Worm (Caenorhabditis elegans): ENCODE data around the gene srb-5.

srb-5 gene

ce11 chrII:5163283-5163682 is at the start of gene srb-5:
TSS of gene srb-5 (minus strand) at chrII:5163383.
- no peak for TF ChIP-seq unc-62 (GFP tag; optimal IDR thresholded peaks at IDR 0.05)

ce11 chrII:5212675-5213074 is 49.5 kb upstream of the srb-5 start, which contains the start of gene C34F11.1:
TSS of gene C34F11.1 (plus strand) at chrII:5212975.
- no peak for TF ChIP-seq unc-62 (GFP tag; optimal IDR thresholded peaks at IDR 0.05)

- no peak for TF ChIP-seq unc-62 (GFP tag; optimal IDR thresholded peaks at IDR 0.05)
These were observed 48.8 kb upstream of the srb-5 start, which contains the start of gene C34F11.2 for ce11 chrII:5211970-5212369. TSS of gene C34F11.2 (plus strand) at chrII:5212270.

DNA sequence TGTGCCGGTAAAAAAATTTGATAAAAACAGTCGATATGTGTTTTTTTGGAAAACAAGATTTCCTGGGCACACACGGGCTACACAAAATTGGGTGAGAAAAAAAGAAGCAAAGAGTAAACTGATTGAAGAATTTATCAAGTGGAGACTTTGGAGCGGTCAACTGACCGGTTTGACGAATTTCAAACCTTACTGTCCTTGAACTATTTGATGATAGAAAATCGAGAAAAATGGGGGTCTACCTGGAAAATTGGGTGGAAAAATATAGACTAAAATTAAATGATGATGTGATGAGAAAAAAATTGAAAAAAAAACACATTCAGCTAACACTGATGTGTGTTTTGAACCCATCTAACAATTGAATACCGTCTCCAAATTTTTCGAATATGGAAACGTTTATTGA is 47.6 kb upstream of the srb-5 start, which contains the start of gene C34F11.8:
Gene C34F11.8 (minus strand): TSS at position 135 of the 400 bp plus-strand sequence.
- no peak for TF ChIP-seq unc-62 (GFP tag; optimal IDR thresholded peaks at IDR 0.05)

ce11 chrII:5209122-5209521 is 45.9 kb upstream of the srb-5 start:
- no peak for TF ChIP-seq unc-62 (GFP tag; optimal IDR thresholded peaks at IDR 0.05)

- TF ChIP-seq unc-62 (GFP tag; optimal IDR thresholded peaks at IDR 0.05): no peak
These were observed 42.1 kb upstream of the srb-5 start for ce11 chrII:5205286-5205685.

ce11 chrII:5202930-5203329 is 39.7 kb upstream of the srb-5 start, which contains the start of gene ampd-1:
TSS of gene ampd-1 (plus strand) at chrII:5203322.
- no peak for TF ChIP-seq unc-62 (GFP tag; optimal IDR thresholded peaks at IDR 0.05)

- TF ChIP-seq unc-62 (GFP tag; optimal IDR thresholded peaks at IDR 0.05): no peak
These were observed 38.9 kb upstream of the srb-5 start for ce11 chrII:5201922-5202562.

ce11 chrII:5200987-5201582 is 37.9 kb upstream of the srb-5 start:
- no peak for TF ChIP-seq unc-62 (GFP tag; optimal IDR thresholded peaks at IDR 0.05)

ce11 chrII:5199497-5199896 is 36.3 kb upstream of the srb-5 start, which contains the start of gene msp-50:
TSS of gene msp-50 (plus strand) at chrII:5199797.
- TF ChIP-seq unc-62 (GFP tag; optimal IDR thresholded peaks at IDR 0.05): no peak

DNA sequence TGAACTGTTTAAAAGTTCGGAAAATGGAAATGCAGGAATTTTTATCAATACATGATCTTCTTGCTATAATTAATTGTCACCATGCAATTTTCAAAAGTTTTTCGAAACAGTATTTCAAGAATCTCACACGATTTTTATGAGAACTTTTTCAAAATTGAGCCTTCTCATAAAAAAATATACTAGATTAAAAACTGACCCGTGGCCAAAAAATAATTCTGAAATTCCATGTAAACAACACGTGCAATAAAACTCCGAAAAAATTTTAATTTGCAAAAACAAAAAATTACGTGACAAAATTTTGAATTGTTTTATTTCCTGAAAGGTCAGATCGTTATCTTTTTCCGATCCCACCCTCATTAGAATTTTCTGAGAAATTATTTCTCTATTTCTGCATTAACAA is 32.3 kb upstream of the srb-5 start, which contains the start of gene C34F11.5:
Gene C34F11.5 (plus strand): TSS at position 301 of the 400 bp plus-strand sequence.
- TF ChIP-seq unc-62 (GFP tag; optimal IDR thresholded peaks at IDR 0.05): no peak

DNA sequence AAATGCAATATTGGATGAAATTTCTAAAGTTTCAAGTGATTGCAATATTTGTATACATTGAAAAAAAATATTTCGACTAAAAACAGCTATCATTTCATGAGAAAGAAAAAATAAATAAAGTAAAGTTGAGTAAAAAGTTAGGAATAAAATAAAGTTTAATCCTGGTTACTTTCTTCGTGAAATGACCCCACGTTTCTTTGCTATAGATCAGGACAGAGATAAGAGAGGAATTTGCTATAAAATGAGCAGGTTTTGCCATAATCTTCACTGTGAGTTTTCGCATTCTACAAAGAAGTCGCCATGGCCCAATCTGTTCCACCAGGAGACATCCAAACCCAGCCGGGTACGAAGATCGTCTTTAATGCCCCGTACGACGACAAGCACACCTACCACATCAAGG is 30.9 kb upstream of the srb-5 start, which contains the start of gene msp-49:
Gene msp-49 (plus strand): TSS at position 301 of the 400 bp plus-strand sequence.
- no peak for TF ChIP-seq unc-62 (GFP tag; optimal IDR thresholded peaks at IDR 0.05)

ce11 chrII:5191766-5192165 is 28.6 kb upstream of the srb-5 start:
- TF ChIP-seq unc-62 (GFP tag; optimal IDR thresholded peaks at IDR 0.05): no peak

DNA sequence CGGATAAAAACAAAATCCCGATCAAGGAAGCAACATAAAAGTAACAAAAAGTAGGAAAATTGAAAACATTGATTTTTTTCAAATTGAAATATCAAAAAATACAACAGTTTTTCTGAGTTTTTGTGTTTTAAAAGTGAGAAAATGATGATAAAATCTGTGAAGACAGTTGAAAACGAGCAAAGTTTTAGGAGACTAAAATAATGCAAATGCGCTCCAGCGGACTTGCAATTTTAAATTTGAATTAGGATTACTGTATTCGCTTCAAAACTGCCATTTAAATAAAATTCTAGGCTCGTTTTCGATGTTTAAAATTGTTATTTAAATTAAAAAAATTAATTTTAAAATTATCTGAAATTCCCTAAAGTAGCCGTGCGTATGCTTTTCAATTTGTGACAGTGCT is 24.8 kb upstream of the srb-5 start:
- TF ChIP-seq unc-62 (GFP tag; optimal IDR thresholded peaks at IDR 0.05): no peak

ce11 chrII:5187469-5187868 is 24.3 kb upstream of the srb-5 start, which contains the start of gene crh-2:
TSS of gene crh-2 (minus strand) at chrII:5187569.
- no peak for TF ChIP-seq unc-62 (GFP tag; optimal IDR thresholded peaks at IDR 0.05)

DNA sequence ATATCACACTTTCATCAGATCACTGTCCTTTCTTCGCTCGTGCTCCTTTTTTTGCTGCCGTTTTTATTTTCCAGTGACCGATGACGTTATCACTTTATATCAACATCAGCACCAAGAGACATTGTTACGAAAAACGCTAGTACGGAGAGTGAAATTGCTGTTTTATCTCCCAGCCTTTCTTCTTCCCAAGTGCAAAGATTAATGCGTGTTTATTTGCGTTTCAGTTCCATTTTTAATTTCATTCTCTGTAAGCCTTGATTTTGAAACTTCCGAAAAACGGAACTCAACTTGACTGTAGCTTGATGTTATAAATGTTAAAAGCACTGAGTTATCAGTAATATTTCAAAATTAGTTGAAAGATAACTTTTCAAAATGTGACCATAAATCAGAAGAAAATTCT is 23.7 kb upstream of the srb-5 start:
- no peak for TF ChIP-seq unc-62 (GFP tag; optimal IDR thresholded peaks at IDR 0.05)

DNA sequence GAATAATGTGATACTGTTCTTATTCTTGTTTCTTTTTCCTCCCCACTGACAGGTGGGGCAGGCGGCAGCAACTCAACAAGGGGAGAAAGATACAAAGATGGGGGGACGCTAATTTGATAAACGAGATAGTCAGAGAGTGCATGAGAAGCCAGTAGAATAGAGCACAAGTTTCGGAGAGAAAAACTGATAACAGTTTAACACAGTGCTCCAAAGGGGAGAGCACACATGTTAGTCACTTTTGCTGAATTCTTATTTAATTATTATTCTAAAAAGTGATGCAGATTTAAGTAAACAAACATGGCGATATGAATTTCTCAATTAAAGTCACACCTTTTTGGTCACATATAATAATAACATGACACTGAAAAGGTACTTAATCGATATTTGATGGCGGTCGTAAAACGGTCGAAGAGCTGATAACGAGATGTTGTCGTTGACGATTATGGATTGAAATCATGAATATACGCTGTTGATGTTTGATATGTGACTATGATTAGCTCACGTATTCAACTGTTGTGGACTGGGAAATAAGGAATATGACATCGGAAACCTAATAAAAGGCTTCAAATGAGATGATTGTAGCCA is 22.9 kb upstream of the srb-5 start:
- no peak for TF ChIP-seq unc-62 (GFP tag; optimal IDR thresholded peaks at IDR 0.05)

Data from whole organism, dauer.